Fruit fly (Drosophila melanogaster) whole organism, larva: ENCODE measurements around the gene CG17928.
A peak's percentile ranks its signal among the peaks of the same experiment; 100 is the strongest.

Experiments
- noc ChIP-seq: fragments of 200-800 bp; sonication (Bioruptor generic); optimal IDR thresholded peaks from 3 replicates; lab custom pipeline; 2019; ENCODE audit warnings: missing biosample characterization, mild to moderate bottlenecking, missing genetic modification characterization, moderate library complexity

The CG17928 gene

DNA sequence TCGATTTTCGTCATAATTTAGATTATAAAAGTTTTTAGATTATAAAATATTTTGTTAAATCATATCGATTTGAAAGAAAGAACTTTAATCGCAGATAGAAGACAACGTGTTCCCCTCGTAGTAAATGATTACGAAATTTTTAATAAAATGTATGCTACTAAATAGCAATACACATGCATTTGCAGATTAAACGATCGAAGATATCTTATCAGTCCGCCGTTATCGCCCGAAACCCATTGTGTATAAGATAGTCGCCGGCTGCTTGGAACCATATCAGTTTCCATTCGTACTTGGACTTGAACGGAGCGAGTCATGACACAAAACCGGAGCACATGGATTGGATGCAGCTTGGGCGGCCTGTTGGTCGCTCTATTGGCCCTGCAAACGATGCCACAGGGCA, 8.1 kb downstream of the CG17928 start:
- TF ChIP-seq noc (tag; lab: Kevin White, UChicago), result no peak

DNA sequence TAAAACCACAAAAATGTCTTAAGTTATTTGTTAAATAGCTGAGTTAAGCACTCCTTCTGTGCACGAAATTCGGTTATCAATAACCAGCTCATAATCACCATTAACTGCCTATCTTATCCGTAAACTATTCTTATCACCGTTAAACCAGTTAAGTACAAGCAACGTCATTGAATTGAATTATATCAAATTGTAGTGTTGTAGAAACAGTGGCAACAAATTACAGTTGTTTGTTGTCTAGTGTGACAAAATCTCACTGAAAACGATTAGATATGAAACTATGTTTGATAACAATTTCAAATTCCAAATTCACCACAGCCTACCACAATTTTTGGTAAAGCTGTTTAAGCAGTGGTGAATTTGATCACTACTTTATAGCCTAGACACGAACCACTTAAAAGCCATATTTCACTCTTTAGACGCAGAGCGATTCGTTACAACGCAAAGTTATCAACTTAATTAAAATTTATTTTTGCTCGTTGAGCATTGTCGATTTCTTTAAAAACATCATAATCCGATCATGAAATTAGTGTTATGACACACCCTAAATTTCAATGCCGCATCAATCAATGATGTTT, 10.3 kb downstream of the CG17928 start:
- TF ChIP-seq noc (tag; lab: Kevin White, UChicago), result no peak

DNA sequence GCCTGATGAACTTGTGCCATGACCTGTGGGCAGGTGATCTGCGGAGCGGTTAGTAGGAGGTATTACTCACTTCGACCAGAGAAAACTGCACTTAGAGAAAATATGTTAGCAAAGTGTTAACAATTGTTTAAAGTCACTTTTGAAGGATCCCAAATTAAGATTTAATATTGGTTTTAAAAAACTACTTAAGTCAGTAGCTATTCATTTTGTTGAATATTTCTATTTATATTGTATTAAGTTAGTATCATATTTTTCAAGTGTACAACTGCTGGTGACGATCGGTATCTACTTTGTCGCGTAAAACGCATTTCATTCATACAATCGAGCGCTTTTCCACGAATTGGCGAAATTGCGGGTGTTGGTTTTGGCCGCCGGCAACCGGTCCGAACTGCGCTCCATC, 12.3 kb downstream of the CG17928 start:
- no peak for TF ChIP-seq noc (tag; lab: Kevin White, UChicago)

DNA sequence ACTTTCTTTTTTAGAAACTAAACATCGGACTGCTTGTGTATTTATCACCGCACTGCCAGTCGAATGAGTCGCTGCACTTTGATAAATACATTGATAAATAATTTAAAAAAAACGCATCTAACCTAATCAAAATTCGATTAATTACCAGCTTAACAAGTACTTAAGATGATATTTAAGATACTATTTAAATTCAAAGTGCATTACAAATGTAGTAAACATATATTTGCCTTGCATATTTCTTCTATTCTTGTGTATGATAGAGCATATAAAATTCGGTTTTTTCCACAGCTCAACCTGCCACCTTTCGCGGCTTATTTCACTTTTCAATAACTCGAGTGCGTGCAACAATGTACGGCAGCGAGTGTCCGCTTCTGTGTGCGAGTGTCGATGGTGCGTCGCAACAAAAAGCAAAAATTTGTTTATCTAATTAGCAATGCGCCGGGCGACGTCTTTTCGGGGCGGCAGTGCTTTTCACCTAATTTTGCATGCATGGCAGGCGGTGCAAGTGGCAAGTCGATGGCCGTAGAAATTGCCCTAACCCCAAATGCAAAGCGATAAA, 13.1 kb downstream of the CG17928 start, which contains the start of gene CG13272:
CG13272 (plus strand) TSS at position 509 of the 559 bp plus-strand sequence.
- no peak for TF ChIP-seq noc (tag; lab: Kevin White, UChicago)

DNA sequence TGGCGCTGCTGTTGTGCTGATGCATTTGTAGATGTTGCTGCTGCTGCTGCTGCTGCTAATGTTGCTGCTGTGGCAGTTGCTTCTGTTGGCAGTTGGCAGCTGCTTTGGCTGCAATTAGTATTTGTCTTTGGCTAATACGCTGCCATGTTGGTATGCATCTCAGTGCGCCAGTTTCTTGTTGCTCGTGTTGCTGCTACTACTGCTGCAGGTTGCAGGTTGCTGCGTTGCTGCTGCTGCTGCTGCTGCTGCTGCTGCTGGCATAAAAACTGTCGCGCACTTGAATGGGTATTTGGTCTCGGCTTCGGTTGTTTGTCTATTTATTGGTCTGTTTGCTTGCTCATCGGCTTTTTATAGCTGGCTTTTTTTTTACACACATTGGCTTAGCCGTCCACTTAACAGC, 17.4 kb downstream of the CG17928 start:
- TF ChIP-seq noc (tag; lab: Kevin White, UChicago), result no peak

DNA sequence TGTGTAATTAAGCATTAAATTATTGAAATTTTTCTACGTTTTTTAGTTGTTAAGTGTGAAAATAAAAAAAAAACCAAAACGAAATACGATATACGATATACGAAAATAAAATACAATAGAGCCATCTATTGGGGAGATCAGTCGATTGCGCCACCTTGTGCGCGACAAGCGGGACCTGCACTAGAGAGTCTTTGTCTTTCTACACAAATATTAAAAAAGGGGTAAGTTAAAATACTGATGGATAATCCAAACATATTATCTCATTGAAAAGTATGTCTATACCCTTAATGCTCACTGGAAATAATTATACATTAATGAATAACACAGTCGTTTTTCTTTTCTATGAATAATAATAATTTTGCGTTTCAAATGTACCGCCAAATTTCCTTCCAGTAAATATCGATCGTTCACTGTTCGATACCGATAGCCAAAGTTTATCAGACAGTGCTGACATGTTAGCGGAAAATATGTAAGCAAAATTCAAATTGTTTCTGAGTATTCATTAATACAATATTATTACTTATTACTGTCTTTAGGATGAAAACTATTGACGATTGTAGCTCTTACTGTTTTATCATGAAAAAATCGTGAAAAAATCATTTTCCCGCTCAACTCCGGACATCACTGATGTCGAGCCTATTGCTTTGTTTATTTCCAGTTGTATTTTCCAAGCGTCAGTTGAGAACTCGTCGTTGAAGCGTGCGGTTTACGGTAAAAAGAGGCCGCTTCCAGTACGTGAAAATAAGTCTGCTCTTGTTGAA, 24.8 kb downstream of the CG17928 start, which contains the start of gene mdy:
mdy (plus strand) TSS at position 672 of the 761 bp plus-strand sequence.
- TF ChIP-seq noc (tag; lab: Kevin White, UChicago), result no peak

DNA sequence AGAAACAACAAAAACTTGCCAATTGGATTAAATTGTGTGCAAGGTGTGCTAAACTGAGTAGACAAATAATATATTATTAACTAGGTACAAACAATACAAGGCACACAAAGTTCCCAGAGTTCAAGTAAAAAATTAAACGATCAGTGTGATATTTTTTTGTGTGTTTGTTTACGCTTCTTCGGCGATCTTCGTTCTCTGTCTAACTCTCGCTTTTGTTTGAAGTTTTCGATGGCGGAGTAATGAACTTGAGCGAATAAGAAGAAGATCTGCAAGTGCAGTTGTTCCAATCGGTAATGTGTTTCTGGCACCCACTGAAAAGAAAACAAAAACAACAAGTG, 25.4 kb downstream of the CG17928 start:
- TF ChIP-seq noc (tag; lab: Kevin White, UChicago), result no peak

DNA sequence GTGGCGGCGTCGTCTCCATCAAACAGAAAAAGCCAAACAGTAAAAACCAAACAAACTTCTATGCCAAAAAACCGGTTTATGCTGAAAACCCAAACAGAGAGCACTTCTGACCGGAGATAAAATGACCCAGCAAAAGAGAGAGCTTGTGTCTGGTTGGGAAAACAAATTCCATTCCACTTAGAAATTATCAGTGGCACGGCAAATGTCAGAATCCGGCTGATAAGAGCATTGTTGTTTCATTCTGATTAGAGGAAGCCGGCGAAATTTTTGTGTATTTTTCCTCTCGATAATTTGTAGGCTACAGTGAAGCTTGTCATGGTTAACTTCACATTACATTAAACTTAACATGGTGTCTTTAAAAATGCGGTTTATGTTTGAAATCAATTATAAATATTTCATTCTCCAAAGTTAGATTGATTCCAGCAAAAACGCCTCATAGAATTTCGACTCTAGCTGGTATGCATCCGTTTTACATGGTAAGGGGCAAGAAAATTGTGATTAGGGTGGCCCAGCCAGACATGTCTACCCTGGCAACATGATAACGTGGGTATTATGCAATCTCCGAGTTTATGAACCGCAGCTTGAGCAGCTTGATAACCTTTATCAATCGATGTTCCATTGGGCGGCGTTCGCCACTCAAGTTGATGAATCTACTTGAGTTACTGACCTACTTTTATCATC, 26.2 kb downstream of the CG17928 start:
- TF ChIP-seq noc (tag; lab: Kevin White, UChicago), result peak; percentile 65

DNA sequence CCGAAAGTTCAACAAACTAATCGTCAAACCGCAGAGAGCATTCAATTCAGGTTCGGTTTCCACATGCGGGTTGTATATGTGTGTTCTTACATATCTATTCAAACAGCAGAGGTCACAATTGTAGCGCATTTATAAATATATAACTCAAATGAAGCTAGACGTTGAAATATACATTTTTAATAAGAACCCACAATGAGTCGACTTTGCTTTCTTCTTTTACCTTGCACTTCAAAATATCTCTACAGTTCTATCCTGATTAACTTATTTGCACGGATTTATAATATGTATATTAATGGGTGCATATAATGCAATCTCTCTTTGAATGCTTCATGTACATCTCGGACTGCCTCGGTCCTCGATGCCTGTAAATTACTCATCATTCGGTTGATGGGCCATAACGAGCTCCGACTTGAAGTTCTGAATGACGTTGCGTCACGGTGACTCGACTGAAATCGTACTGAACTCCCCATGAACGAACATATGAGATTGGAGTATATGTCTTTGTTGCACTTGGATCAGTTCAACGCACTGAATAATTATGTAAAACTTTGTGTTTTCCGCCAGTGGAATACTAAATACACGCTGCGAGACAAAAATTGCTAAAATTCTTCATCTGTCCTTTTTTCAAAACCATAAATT, 27.1 kb downstream of the CG17928 start:
- TF ChIP-seq noc (tag; lab: Kevin White, UChicago), result no peak

DNA sequence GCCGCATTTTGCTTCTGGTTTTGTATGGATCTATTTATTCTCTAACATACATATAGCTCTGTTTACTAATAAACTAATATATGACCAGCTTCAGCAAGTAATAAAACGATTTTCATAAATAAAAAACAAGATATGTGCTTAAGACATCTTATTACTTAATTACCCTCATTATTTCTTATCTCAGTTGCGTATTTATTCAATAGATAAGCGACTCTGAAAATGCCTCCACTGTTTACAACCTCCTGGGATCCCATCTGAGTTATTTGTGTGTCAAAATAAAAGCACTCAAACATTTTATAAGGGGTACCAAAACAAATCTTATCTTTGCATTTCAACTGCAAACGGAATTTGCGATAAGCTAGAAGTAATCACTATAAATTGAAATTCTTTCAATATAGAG, 28.3 kb downstream of the CG17928 start:
- peak; percentile 93 for TF ChIP-seq noc (tag; lab: Kevin White, UChicago)

DNA sequence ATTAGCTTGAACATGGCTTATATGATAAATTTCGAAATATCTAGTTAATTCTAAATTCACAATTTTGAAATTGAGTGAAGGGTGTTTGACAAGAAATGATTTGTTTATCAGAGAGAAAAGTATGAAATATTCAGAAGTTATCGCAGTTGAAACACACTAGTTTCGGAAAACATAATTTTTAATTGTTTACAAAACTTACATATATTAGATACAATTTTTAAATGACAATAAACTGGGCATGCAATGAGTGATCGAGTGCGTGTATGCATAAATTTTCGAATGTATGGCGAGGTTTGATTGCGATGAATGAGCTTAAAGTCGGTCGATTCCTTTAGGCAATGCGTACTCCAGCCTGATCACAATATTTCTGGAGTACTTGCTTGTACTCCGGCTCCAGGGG, 29.6 kb downstream of the CG17928 start, which contains the start of gene CG13280:
CG13280 (minus strand) TSS at position 101 of the 400 bp plus-strand sequence.
- no peak for TF ChIP-seq noc (tag; lab: Kevin White, UChicago)

DNA sequence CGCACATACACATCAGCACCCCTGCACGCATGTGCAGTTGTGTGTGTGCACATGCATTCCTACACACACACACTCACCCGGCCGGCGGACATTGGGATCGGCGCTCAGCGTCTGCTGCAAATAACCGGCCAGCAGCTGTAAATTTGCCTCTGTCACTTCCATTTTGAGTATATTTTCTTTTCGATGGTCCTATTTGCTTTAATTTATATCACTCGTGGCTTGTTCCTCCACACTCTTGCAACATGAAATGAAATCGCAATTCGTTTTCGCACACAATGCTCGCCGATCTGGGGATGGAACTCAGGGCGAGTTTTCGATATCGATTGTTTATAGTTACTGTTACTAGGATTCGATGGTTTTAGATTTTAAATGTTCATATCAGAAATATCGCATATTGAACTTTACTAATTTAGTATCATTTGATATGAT, 33.6 kb downstream of the CG17928 start, which contains the start of gene Cse1:
Cse1 (minus strand) TSS at position 303 of the 429 bp plus-strand sequence.
- TF ChIP-seq noc (tag; lab: Kevin White, UChicago), result peak; percentile 31

DNA sequence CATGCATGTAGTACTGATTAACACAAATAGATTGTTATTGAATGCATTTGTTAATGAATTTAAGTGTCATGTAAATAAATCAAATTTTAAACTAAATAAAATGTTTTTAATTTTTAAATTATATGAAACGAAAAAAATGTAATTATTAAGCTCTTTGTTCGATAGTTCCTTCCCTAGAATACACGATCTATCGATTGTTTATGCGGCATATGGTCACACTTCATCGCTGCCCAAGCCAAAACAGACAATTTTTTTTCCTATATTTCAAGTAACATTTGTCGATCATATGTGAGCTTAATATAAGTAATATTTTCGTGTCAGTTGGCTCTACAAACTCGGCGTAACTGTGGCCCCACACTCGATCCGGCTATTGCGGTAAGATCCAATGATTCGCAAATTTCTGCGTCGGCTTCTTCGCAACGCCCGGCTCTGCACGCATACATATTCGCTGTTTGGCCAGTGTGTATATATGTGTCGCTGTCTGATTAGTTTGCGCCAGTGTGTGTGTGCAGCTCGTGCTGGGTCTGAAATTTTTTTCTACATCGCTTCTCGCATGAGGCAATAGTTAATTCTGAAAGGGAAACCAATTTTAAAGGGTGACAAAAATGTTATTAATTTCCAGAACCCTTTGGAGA, 35.6 kb downstream of the CG17928 start, which contains the start of gene AspRS-m:
AspRS-m (plus strand) TSS at position 207 of the 635 bp plus-strand sequence.
- no peak for TF ChIP-seq noc (tag; lab: Kevin White, UChicago)

DNA sequence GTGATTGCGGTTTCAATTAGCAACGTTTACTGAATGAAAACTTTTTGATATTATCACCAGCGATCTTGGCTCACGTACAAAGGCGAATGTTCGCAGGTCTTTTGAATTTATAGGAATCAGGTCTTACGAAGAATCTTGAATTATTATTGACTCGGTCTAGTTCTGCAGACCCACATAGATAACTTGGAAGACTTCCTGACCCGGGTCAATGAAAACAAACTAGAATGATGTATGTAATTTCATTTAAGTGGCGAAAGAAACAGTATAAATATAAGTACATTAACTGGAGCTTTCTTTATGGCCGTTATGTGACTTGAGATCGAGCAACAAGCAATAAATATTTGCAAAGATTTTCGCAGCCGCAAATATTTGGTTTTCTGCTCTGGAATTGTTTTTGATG, 43.0 kb downstream of the CG17928 start, which contains the start of gene CG13282:
CG13282 (minus strand) TSS at position 101 of the 400 bp plus-strand sequence.
- TF ChIP-seq noc (tag; lab: Kevin White, UChicago), result no peak

DNA sequence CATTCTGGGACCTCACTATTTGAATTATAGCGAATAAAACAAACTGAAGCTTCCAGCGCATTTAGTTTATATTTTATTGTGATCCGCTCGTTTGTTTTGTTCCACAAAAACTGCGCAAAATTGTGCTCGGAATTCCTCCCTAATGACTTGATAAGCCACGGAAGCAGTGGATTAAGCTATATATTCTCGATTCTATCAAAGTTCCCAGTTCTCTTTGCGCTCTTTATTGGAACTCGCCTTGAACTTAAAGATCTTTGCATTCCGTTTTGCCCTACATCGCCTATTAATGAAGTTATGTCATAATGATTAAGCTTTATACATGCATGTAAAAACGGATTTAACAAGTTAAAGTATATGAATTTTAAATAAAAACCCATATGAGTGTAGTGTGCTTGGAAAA, 45.8 kb downstream of the CG17928 start, which contains the start of gene Nepl9:
Nepl9 (minus strand) TSS at position 101 of the 400 bp plus-strand sequence.
- TF ChIP-seq noc (tag; lab: Kevin White, UChicago), result no peak
